Worm (Caenorhabditis elegans) whole organism, early embryonic: ENCODE data around the gene nhr-154.

Experiments
- ama-1 ChIP-seq: fragments of 150-350 bp; optimal IDR thresholded peaks from 2 replicates; lab custom pipeline; 2014
- hmg-4 ChIP-seq: fragments of 200-800 bp; sonication (Bioruptor generic); optimal IDR thresholded peaks from 2 replicates; lab custom pipeline; 2018; ENCODE audit warnings: mild to moderate bottlenecking, missing genetic modification characterization, missing compliant biosample characterization
- pes-1 ChIP-seq: fragments of 200-800 bp; sonication (Bioruptor generic); IDR thresholded peaks from 2 replicates; pipeline ENCODE4 v1.3.6; 2022; ENCODE audit warnings: missing genetic modification reagents, missing genetic modification characterization, missing compliant biosample characterization
- scrt-1 ChIP-seq: fragments of 200-800 bp; sonication (Bioruptor generic); IDR thresholded peaks from 2 replicates; pipeline ENCODE4 v1.3.6; 2022; ENCODE audit warnings: missing genetic modification characterization, missing compliant biosample characterization
- sea-1 ChIP-seq: fragments of 200-800 bp; sonication (Bioruptor generic); conservative IDR thresholded peaks from 2 replicates; pipeline ENCODE4 v1.3.6; 2022; ENCODE audit warnings: missing genetic modification characterization, missing compliant biosample characterization
- tra-4 ChIP-seq: sonication (generic microtip); optimal IDR thresholded peaks from 2 replicates; lab custom pipeline; 2017; ENCODE audit warnings: missing genetic modification characterization, missing compliant biosample characterization

ce11 chrV:12068437-12068836 is 32.7 kb upstream of the nhr-154 start, which contains the start of gene kmo-2:
- no peak for TF ChIP-seq ama-1 (lab: Kevin White, UChicago)
- TF ChIP-seq hmg-4 (GFP tag; lab: Kevin White, UChicago), result no peak
- TF ChIP-seq scrt-1, result no peak
- no peak for TF ChIP-seq pes-1 (GFP tag; lab: Robert Waterston, UW)
- no peak for TF ChIP-seq sea-1 (GFP tag; lab: Robert Waterston, UW)
- TF ChIP-seq tra-4 (tag; lab: Kevin White, UChicago), result no peak
